Worm (Caenorhabditis elegans) whole organism, L3 larva: ENCODE results near the gene rev-1.

Experiments used
- R02D3.7 ChIP-seq: fragments of 150-350 bp; optimal IDR thresholded peaks from 2 replicates; lab custom pipeline; 2014; ENCODE audit warnings: missing biosample characterization, missing genetic modification characterization
- aly-2 ChIP-seq: fragments of 150-350 bp; optimal IDR thresholded peaks from 2 replicates; lab custom pipeline; 2014; ENCODE audit warnings: missing biosample characterization, missing genetic modification characterization
- elt-3 ChIP-seq, 3 experiments: fragments of 150-350 bp in 1 of 3; sonication (generic microtip) in 2 of 3; optimal IDR thresholded peaks; 2 replicates in 2 of 3; 4 replicates in 1 of 3; lab custom pipeline; 2014 to 2017; ENCODE audit warnings: missing biosample characterization in 3 of 3, missing genetic modification characterization in 3 of 3
- lin-39 ChIP-seq: fragments of 150-350 bp; optimal IDR thresholded peaks from 2 replicates; lab custom pipeline; 2018; ENCODE audit warnings: missing biosample characterization, missing genetic modification reagents, missing genetic modification characterization
- lsy-12 ChIP-seq: sonication (generic microtip); optimal IDR thresholded peaks from 2 replicates; lab custom pipeline; 2016; ENCODE audit warnings: mild to moderate bottlenecking, missing genetic modification characterization, missing compliant biosample characterization
- mdl-1 ChIP-seq: fragments of 150-350 bp; optimal IDR thresholded peaks from 2 replicates; lab custom pipeline; 2014; ENCODE audit warnings: missing biosample characterization, missing genetic modification characterization
- nhr-12 ChIP-seq: fragments of 150-350 bp; optimal IDR thresholded peaks from 2 replicates; lab custom pipeline; 2014; ENCODE audit warnings: missing biosample characterization, missing genetic modification characterization
- nhr-28 ChIP-seq: fragments of 150-350 bp; optimal IDR thresholded peaks from 2 replicates; lab custom pipeline; 2014; ENCODE audit warnings: missing biosample characterization, missing genetic modification characterization
- sea-2 ChIP-seq: fragments of 150-350 bp; sonication (generic microtip); optimal IDR thresholded peaks from 4 replicates; lab custom pipeline; 2014; ENCODE audit warnings: missing biosample characterization, missing genetic modification reagents, missing genetic modification characterization
- unc-39 ChIP-seq: sonication (generic microtip); optimal IDR thresholded peaks from 4 replicates; lab custom pipeline; 2017; ENCODE audit warnings: missing biosample characterization, missing genetic modification characterization

- TF ChIP-seq nhr-12 = no peak
- no peak for TF ChIP-seq lin-39 (tag; lab: Kevin White, UChicago)
- no peak for TF ChIP-seq lsy-12 (tag; lab: Kevin White, UChicago)
- no peak for TF ChIP-seq mdl-1
- TF ChIP-seq sea-2 (GFP tag; lab: Kevin White, UChicago) = no peak
- TF ChIP-seq nhr-28 (tag; lab: Kevin White, UChicago) = no peak
- TF ChIP-seq aly-2 = no peak
- no peak for TF ChIP-seq unc-39 (tag; lab: Kevin White, UChicago)
- TF ChIP-seq R02D3.7 (tag; lab: Kevin White, UChicago) = no peak
- no peak for TF ChIP-seq elt-3 (tag; optimal IDR thresholded peaks at IDR 0.05; lab: Kevin White, UChicago)
Measured at ce11 chrII:7892761-7893272, 7.6 kb upstream of the rev-1 start, which contains the start of gene ptc-1.
